Worm (Caenorhabditis elegans) whole organism, mixed stage, embryonic: Measurements from ENCODE around the gene lap-2.

ENCODE experiments used
- M03D4.4 ChIP-seq: sonication (generic microtip); optimal IDR thresholded peaks from 2 replicates; lab custom pipeline; 2017; ENCODE audit warnings: mild to moderate bottlenecking, missing genetic modification characterization, missing compliant biosample characterization
- bed-3 ChIP-seq: fragments of 200-800 bp; sonication (Bioruptor generic); optimal IDR thresholded peaks from 3 replicates; lab custom pipeline; 2018; ENCODE audit warnings: mild to moderate bottlenecking, missing genetic modification characterization, moderate library complexity, missing compliant biosample characterization
- blmp-1 ChIP-seq: fragments of 150-350 bp; optimal IDR thresholded peaks from 2 replicates; lab custom pipeline; 2014; ENCODE audit warnings: missing biosample characterization, missing genetic modification characterization
- ceh-43 ChIP-seq: fragments of 200-800 bp; sonication (Bioruptor generic); optimal IDR thresholded peaks from 2 replicates; lab custom pipeline; 2018; ENCODE audit warnings: mild to moderate bottlenecking, missing genetic modification characterization, moderate library complexity, missing compliant biosample characterization
- ceh-83 ChIP-seq: fragments of 200-800 bp; sonication (Bioruptor generic); optimal IDR thresholded peaks from 2 replicates; lab custom pipeline; 2018; ENCODE audit warnings: mild to moderate bottlenecking, missing genetic modification characterization, missing compliant biosample characterization
- ces-1 ChIP-seq: fragments of 150-350 bp; optimal IDR thresholded peaks from 2 replicates; lab custom pipeline; 2014; ENCODE audit warnings: missing biosample characterization, missing genetic modification reagents, missing genetic modification characterization
- cnd-1 ChIP-seq: fragments of 200-800 bp; sonication (Bioruptor generic); optimal IDR thresholded peaks from 2 replicates; lab custom pipeline; 2018; ENCODE audit warnings: mild to moderate bottlenecking, missing genetic modification characterization, missing compliant biosample characterization
- drap-1 ChIP-seq: fragments of 200-800 bp; sonication (Bioruptor generic); optimal IDR thresholded peaks from 3 replicates; lab custom pipeline; 2018; ENCODE audit warnings: mild to moderate bottlenecking, missing genetic modification characterization, missing compliant biosample characterization
- elt-1 ChIP-seq: sonication (generic microtip); optimal IDR thresholded peaks from 2 replicates; lab custom pipeline; 2017; ENCODE audit warnings: missing genetic modification characterization, mild to moderate bottlenecking, missing compliant biosample characterization, antibody characterized with exemption, moderate library complexity, borderline replicate concordance; ENCODE audit not compliant: insufficient read depth
- elt-3 ChIP-seq: fragments of 150-350 bp; optimal IDR thresholded peaks from 2 replicates; lab custom pipeline; 2014; ENCODE audit warnings: missing biosample characterization, missing genetic modification characterization
- ham-2 ChIP-seq: fragments of 200-800 bp; sonication (Bioruptor generic); optimal IDR thresholded peaks from 2 replicates; lab custom pipeline; 2018; ENCODE audit warnings: mild to moderate bottlenecking, missing genetic modification characterization, missing compliant biosample characterization
- hlh-1 ChIP-seq: fragments of 150-350 bp; optimal IDR thresholded peaks from 2 replicates; lab custom pipeline; 2014; ENCODE audit warnings: missing biosample characterization, missing genetic modification reagents, missing genetic modification characterization
- lin-13 ChIP-seq: fragments of 150-350 bp; optimal IDR thresholded peaks from 2 replicates; lab custom pipeline; 2014; ENCODE audit warnings: missing biosample characterization, missing genetic modification characterization
- lin-32 ChIP-seq: fragments of 200-800 bp; sonication (Bioruptor generic); optimal IDR thresholded peaks from 2 replicates; lab custom pipeline; 2018; ENCODE audit warnings: mild to moderate bottlenecking, missing genetic modification characterization, missing compliant biosample characterization
- lsy-2 ChIP-seq: fragments of 150-350 bp; optimal IDR thresholded peaks from 2 replicates; lab custom pipeline; 2014; ENCODE audit warnings: missing biosample characterization, missing genetic modification characterization
- mab-5 ChIP-seq: fragments of 150-350 bp; optimal IDR thresholded peaks from 2 replicates; lab custom pipeline; 2014; ENCODE audit warnings: missing biosample characterization, missing genetic modification characterization
- mls-2 ChIP-seq: sonication (generic microtip); optimal IDR thresholded peaks from 2 replicates; lab custom pipeline; 2016; ENCODE audit warnings: mild to moderate bottlenecking, missing genetic modification characterization, moderate library complexity, missing compliant biosample characterization
- nhr-12 ChIP-seq: fragments of 150-350 bp; optimal IDR thresholded peaks from 2 replicates; lab custom pipeline; 2014; ENCODE audit warnings: missing biosample characterization, missing genetic modification characterization
- nhr-237 ChIP-seq: fragments of 150-350 bp; optimal IDR thresholded peaks from 2 replicates; lab custom pipeline; 2014; ENCODE audit warnings: missing biosample characterization, missing genetic modification characterization
- nhr-76 ChIP-seq: sonication (generic microtip); optimal IDR thresholded peaks from 2 replicates; lab custom pipeline; 2017; ENCODE audit warnings: missing biosample characterization, missing genetic modification characterization
- pha-4 ChIP-seq: fragments of 150-350 bp; optimal IDR thresholded peaks from 2 replicates; lab custom pipeline; 2018; ENCODE audit warnings: missing biosample characterization, missing genetic modification reagents, missing genetic modification characterization
- tbx-8 ChIP-seq: fragments of 200-800 bp; sonication (Bioruptor generic); optimal IDR thresholded peaks from 2 replicates; lab custom pipeline; 2018; ENCODE audit warnings: mild to moderate bottlenecking, missing genetic modification characterization, moderate library complexity, missing compliant biosample characterization
- unc-120 ChIP-seq: sonication (generic microtip); optimal IDR thresholded peaks from 2 replicates; lab custom pipeline; 2017; ENCODE audit warnings: missing genetic modification characterization, missing compliant biosample characterization; ENCODE audit not compliant: poor library complexity, severe bottlenecking
- unc-39 ChIP-seq: fragments of 150-350 bp; optimal IDR thresholded peaks from 2 replicates; lab custom pipeline; 2014; ENCODE audit warnings: missing biosample characterization, missing genetic modification characterization
- unc-62 ChIP-seq: fragments of 150-350 bp; optimal IDR thresholded peaks from 2 replicates; lab custom pipeline; 2014; ENCODE audit warnings: missing biosample characterization, missing genetic modification reagents, missing genetic modification characterization
- zip-8 ChIP-seq: fragments of 150-350 bp; optimal IDR thresholded peaks from 2 replicates; lab custom pipeline; 2014; ENCODE audit warnings: missing biosample characterization, missing genetic modification characterization
- ztf-11 ChIP-seq: fragments of 150-350 bp; optimal IDR thresholded peaks from 2 replicates; lab custom pipeline; 2014; ENCODE audit warnings: missing biosample characterization, missing genetic modification characterization

The lap-2 gene

DNA sequence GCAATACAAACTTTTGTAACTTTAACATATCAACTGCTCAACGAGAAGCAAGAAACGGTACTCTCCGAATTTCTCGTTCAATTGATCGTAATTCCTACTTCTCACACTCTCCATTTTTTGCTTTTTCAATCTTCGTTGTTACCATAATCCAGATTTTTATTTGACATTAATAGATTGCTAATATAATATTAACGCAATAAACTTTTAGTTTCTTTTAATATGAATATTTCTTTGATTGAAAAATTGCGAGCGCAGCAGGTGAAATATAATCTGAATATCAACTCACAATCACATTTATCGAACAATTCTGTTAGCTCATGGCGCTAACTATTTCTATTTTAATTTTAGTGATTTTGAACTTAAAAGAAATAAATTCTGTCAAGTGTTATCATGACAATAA is 48.8 kb downstream of the lap-2 start, which contains the start of gene lurp-4:
lurp-4 (plus strand) TSS at position 301 of the 400 bp plus-strand sequence.
- no peak for TF ChIP-seq nhr-12 (tag; lab: Kevin White, UChicago)
- no peak for TF ChIP-seq pha-4 (tag; lab: Kevin White, UChicago)
- no peak for TF ChIP-seq bed-3 (GFP tag; lab: Kevin White, UChicago)
- TF ChIP-seq unc-120 (tag; lab: Kevin White, UChicago): no peak
- no peak for TF ChIP-seq drap-1 (GFP tag; lab: Kevin White, UChicago)
- TF ChIP-seq ham-2: no peak
- no peak for TF ChIP-seq zip-8 (tag; lab: Kevin White, UChicago)
- TF ChIP-seq lin-32: no peak
- no peak for TF ChIP-seq unc-62
- TF ChIP-seq ztf-11 (tag; lab: Kevin White, UChicago): no peak
- no peak for TF ChIP-seq nhr-76
- no peak for TF ChIP-seq ceh-43
- no peak for TF ChIP-seq nhr-237 (tag; lab: Kevin White, UChicago)
- no peak for TF ChIP-seq mab-5 (tag; lab: Kevin White, UChicago)
- no peak for TF ChIP-seq tbx-8
- TF ChIP-seq elt-1: no peak
- no peak for TF ChIP-seq unc-39 (tag; lab: Kevin White, UChicago)
- no peak for TF ChIP-seq ceh-83 (GFP tag; lab: Kevin White, UChicago)

DNA sequence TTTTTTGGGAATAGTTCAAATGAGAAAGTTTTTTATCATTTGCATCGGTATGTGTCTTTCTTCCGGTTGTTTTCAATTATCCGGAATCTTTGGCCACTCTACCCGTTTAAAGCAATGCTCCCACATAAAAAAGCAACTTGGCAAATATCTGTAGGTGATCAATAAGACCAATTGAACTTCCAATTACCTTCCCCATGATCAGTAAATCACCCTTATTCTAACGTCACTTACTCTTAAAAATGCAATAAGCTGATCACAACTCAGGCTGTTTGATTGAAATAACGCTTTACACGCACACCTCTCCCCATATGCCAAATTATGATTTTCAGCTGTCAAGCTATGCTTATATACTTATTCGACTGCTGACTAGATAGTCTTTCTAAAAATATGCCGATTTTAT is 52.1 kb downstream of the lap-2 start, which contains the start of gene C34B4.5:
C34B4.5 (plus strand) TSS at position 301 of the 400 bp plus-strand sequence.
- TF ChIP-seq mls-2 (tag; lab: Kevin White, UChicago) (no peak), M03D4.4 (tag; lab: Kevin White, UChicago) (no peak), ceh-83 (GFP tag; lab: Kevin White, UChicago) (no peak), elt-3 (tag; lab: Kevin White, UChicago) (no peak), unc-120 (tag; lab: Kevin White, UChicago) (no peak), pha-4 (tag; lab: Kevin White, UChicago) (no peak), bed-3 (GFP tag; lab: Kevin White, UChicago) (no peak), hlh-1 (no peak), zip-8 (tag; lab: Kevin White, UChicago) (no peak), lsy-2 (tag; lab: Kevin White, UChicago) (no peak), cnd-1 (tag; lab: Kevin White, UChicago) (no peak), tbx-8 (no peak), blmp-1 (no peak), ces-1 (GFP tag; lab: Kevin White, UChicago) (no peak), lin-13 (tag; lab: Kevin White, UChicago) (no peak), nhr-237 (tag; lab: Kevin White, UChicago) (no peak), nhr-76 (no peak)
